Fruit fly (Drosophila melanogaster) Kc167 (cell line): ENCODE measurements around the gene CG34454.

ENCODE experiments used
- Myc ChIP-seq: fragments of >200 bp; optimal IDR thresholded peaks from 2 replicates; lab custom pipeline; 2017; ENCODE audit warnings: missing external identifiers
- Sin3A ChIP-seq: fragments of >200 bp; optimal IDR thresholded peaks from 2 replicates; lab custom pipeline; 2018; ENCODE audit warnings: missing external identifiers
- h ChIP-seq: fragments of >200 bp; optimal IDR thresholded peaks from 3 replicates; lab custom pipeline; 2018; ENCODE audit warnings: missing external identifiers
- psq ChIP-seq: fragments of >200 bp; optimal IDR thresholded peaks from 2 replicates; lab custom pipeline; 2017; ENCODE audit warnings: missing external identifiers
- ttk ChIP-seq: sonication (Bioruptor generic); optimal IDR thresholded peaks from 2 replicates; lab custom pipeline; 2017; ENCODE audit warnings: missing external identifiers

DNA sequence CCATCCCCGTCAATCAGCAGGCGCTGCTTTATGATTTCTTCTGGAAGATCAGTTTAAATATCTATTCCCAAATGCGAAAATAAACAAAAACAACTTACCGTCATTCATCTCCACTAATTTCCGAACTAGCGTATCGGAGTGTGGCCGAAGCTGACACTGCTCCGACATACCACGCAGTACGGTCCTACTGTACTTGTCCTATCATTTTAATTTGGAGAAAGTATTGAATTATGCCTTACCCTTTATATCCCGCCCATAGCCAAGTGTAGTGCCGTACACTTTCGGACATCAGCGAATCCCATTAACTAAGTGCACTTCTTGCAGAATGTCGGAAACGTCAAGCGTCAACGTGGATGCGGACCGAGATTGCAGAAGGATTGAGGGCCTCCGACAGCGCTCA lies 19.6 kb downstream of the CG34454 start, which contains the start of the genes thoc7 and Dis3l2:
- no peak for TF ChIP-seq ttk (lab: Kevin White, UChicago)
- no peak for TF ChIP-seq psq (lab: Kevin White, UChicago)
- no peak for TF ChIP-seq h (lab: Kevin White, UChicago)
- TF ChIP-seq Sin3A (lab: Kevin White, UChicago): no peak
- no peak for TF ChIP-seq Myc (lab: Kevin White, UChicago)
